Fruit fly (Drosophila melanogaster): Measurements from ENCODE around the gene Gr93b.

dm6 chr3R:21878473-21878872 lies 34.9 kb upstream of the Gr93b start, which contains the start of gene CG34148:
- TF ChIP-seq CG9948 (tag; optimal IDR thresholded peaks at IDR 0.05), result no peak
- TF ChIP-seq Ets98B (GFP tag; IDR thresholded peaks at IDR 0.05), result no peak
- TF ChIP-seq gl (tag; optimal IDR thresholded peaks at IDR 0.05), result no peak
- no peak for TF ChIP-seq Pif1A (GFP tag; optimal IDR thresholded peaks at IDR 0.05)
- no peak for TF ChIP-seq CG32121 (GFP tag; IDR thresholded peaks at IDR 0.05)
- TF ChIP-seq rn (GFP tag; IDR thresholded peaks at IDR 0.05), result no peak
- TF ChIP-seq EcR (GFP tag; optimal IDR thresholded peaks at IDR 0.05), result no peak
- TF ChIP-seq CG15710 (tag; optimal IDR thresholded peaks at IDR 0.05), result no peak
- TF ChIP-seq CG10348 (GFP tag; IDR thresholded peaks at IDR 0.05), result no peak

Measured in whole organism, pupa.